Worm (Caenorhabditis elegans) whole organism, L4/young adult: ENCODE data around the gene copb-1.

Source experiments
- W03F9.2 ChIP-seq: fragments of 150-350 bp; optimal IDR thresholded peaks from 2 replicates; lab custom pipeline; 2014; ENCODE audit warnings: missing biosample characterization, missing genetic modification characterization
- dao-5 ChIP-seq: sonication (generic microtip); optimal IDR thresholded peaks from 2 replicates; lab custom pipeline; 2016; ENCODE audit warnings: missing genotype, missing genetic modification characterization, moderate library complexity, missing compliant biosample characterization
- him-1 ChIP-seq: sonication (generic microtip); optimal IDR thresholded peaks from 2 replicates; lab custom pipeline; 2016; ENCODE audit warnings: missing genotype, missing genetic modification reagents, missing genetic modification characterization, missing compliant biosample characterization

DNA sequence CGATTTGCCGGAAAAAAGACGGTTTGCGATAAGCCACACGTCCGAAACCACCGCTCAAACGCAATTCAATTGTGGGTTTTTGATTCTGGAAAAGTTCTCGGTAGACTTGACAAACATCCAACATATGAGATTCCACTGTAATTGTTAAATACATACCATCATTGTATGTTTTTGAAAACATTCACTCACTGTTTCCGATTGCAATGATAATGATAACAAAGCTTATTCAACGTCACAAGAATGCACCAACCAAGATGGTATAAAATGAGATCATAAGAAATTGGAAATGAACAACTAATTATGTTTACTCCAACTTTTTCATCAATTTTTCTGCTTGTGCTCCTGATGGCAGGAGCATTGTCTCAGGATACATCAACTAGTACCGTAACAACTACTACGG, 27.2 kb downstream of the copb-1 start, which contains the start of gene clec-122:
- no peak for TF ChIP-seq him-1
- TF ChIP-seq W03F9.2, result no peak
- no peak for TF ChIP-seq dao-5 (tag; lab: Kevin White, UChicago)
